Fruit fly (Drosophila melanogaster) whole organism, pupa: ENCODE data around the gene beta4GalNAcTB.

Experiments
- CG12605 ChIP-seq: fragments of 200-800 bp; sonication (Bioruptor generic); IDR thresholded peaks from 2 replicates; pipeline ENCODE4 v1.3.6; 2022; ENCODE audit warnings: missing biosample characterization, missing genetic modification characterization
- CG13204 ChIP-seq: fragments of 200-800 bp; sonication (Bioruptor generic); optimal IDR thresholded peaks from 2 replicates; lab custom pipeline; 2018; ENCODE audit warnings: missing biosample characterization, mild to moderate bottlenecking, missing genetic modification characterization, moderate library complexity
- CG14655 ChIP-seq: fragments of 200-800 bp; sonication (Bioruptor generic); optimal IDR thresholded peaks from 3 replicates; lab custom pipeline; 2017; ENCODE audit warnings: mild to moderate bottlenecking, missing biosample characterization, missing genetic modification reagents, missing genetic modification characterization
- CG15710 ChIP-seq: fragments of 200-800 bp; sonication (Bioruptor generic); optimal IDR thresholded peaks from 2 replicates; lab custom pipeline; 2018; ENCODE audit warnings: missing biosample characterization, mild to moderate bottlenecking, missing genetic modification characterization, moderate library complexity
- CG17806 ChIP-seq: fragments of 200-800 bp; sonication (Bioruptor generic); optimal IDR thresholded peaks from 2 replicates; lab custom pipeline; 2018; ENCODE audit warnings: missing biosample characterization, mild to moderate bottlenecking, missing genetic modification characterization, moderate library complexity
- CG32121 ChIP-seq: fragments of 200-800 bp; sonication (Bioruptor generic); IDR thresholded peaks from 2 replicates; pipeline ENCODE4 v1.3.6; 2022; ENCODE audit warnings: missing biosample characterization, missing genetic modification characterization
- CG34367 ChIP-seq: fragments of 200-800 bp; sonication (Bioruptor generic); optimal IDR thresholded peaks from 2 replicates; lab custom pipeline; 2018; ENCODE audit warnings: missing biosample characterization, mild to moderate bottlenecking, missing genetic modification characterization
- CG4496 ChIP-seq: fragments of 200-800 bp; sonication (Bioruptor generic); IDR thresholded peaks from 3 replicates; pipeline ENCODE4 v1.3.6; 2022; ENCODE audit warnings: missing biosample characterization, missing genetic modification characterization
- CG8159 ChIP-seq: fragments of 200-800 bp; sonication (Bioruptor generic); optimal IDR thresholded peaks from 3 replicates; lab custom pipeline; 2018; ENCODE audit warnings: missing biosample characterization, mild to moderate bottlenecking, missing genetic modification characterization, moderate library complexity
- CG8301 ChIP-seq: fragments of 200-800 bp; sonication (Bioruptor generic); optimal IDR thresholded peaks from 2 replicates; lab custom pipeline; 2018; ENCODE audit warnings: missing biosample characterization, mild to moderate bottlenecking, missing genetic modification characterization
- CG9948 ChIP-seq: fragments of 200-800 bp; sonication (Bioruptor generic); optimal IDR thresholded peaks from 2 replicates; lab custom pipeline; 2018; ENCODE audit warnings: missing biosample characterization, mild to moderate bottlenecking, missing genetic modification characterization, moderate library complexity
- D1 ChIP-seq: fragments of 200-800 bp; sonication (Bioruptor generic); optimal IDR thresholded peaks from 2 replicates; lab custom pipeline; 2018; ENCODE audit warnings: missing biosample characterization, mild to moderate bottlenecking, missing genetic modification characterization, moderate library complexity
- EcR ChIP-seq: fragments of 200-800 bp; sonication (Bioruptor generic); optimal IDR thresholded peaks from 3 replicates; lab custom pipeline; 2019; ENCODE audit warnings: missing biosample characterization, missing genetic modification characterization, mild to moderate bottlenecking, moderate library complexity, missing genetic modification reagents
- Ets98B ChIP-seq: fragments of 200-800 bp; sonication (Bioruptor generic); IDR thresholded peaks from 2 replicates; pipeline ENCODE4 v1.3.6; 2022; ENCODE audit warnings: missing biosample characterization, missing genetic modification characterization
- Pif1A ChIP-seq: fragments of 200-800 bp; sonication (Bioruptor generic); optimal IDR thresholded peaks from 3 replicates; lab custom pipeline; 2016; ENCODE audit warnings: missing biosample characterization, missing genetic modification characterization
- Pif1B ChIP-seq: fragments of 200-800 bp; sonication (Bioruptor generic); optimal IDR thresholded peaks from 3 replicates; lab custom pipeline; 2016; ENCODE audit warnings: missing biosample characterization, missing genetic modification characterization
- Snoo ChIP-seq: fragments of 200-800 bp; sonication (Bioruptor generic); optimal IDR thresholded peaks from 3 replicates; lab custom pipeline; 2017; ENCODE audit warnings: missing biosample characterization, mild to moderate bottlenecking, missing genetic modification characterization, inconsistent platforms
- fd96Ca ChIP-seq: fragments of 200-800 bp; sonication (Bioruptor generic); IDR thresholded peaks from 3 replicates; pipeline ENCODE4 v1.3.6; 2022; ENCODE audit warnings: missing biosample characterization, missing genetic modification characterization

beta4GalNAcTB gene

dm6 chr3R:28998999-28999398 lies 34.8 kb downstream of the beta4GalNAcTB start:
- no peak for TF ChIP-seq EcR (GFP tag; lab: Kevin White, UChicago)
- TF ChIP-seq Snoo, result peak; percentile 46
- TF ChIP-seq CG17806 (tag; lab: Kevin White, UChicago), result no peak
- peak; percentile 54 for TF ChIP-seq CG15710 (tag; lab: Kevin White, UChicago)
- peak; percentile 30 for TF ChIP-seq CG14655 (GFP tag; lab: Kevin White, UChicago)
- TF ChIP-seq CG8159 (tag; lab: Kevin White, UChicago), result peak; percentile 66
- no peak for TF ChIP-seq Pif1A (GFP tag; lab: Kevin White, UChicago)
- no peak for TF ChIP-seq CG32121 (GFP tag; lab: Robert Waterston, UW)
- peak; percentile 26 for TF ChIP-seq CG9948

dm6 chr3R:28990695-28991094 lies 43.1 kb downstream of the beta4GalNAcTB start:
- TF ChIP-seq D1 (no peak), CG34367 (tag; lab: Kevin White, UChicago) (no peak), CG12605 (GFP tag; lab: Robert Waterston, UW) (no peak), CG8301 (tag; lab: Kevin White, UChicago) (no peak), CG8159 (tag; lab: Kevin White, UChicago) (no peak)

- TF ChIP-seq CG8301 (tag; lab: Kevin White, UChicago) (no peak), CG17806 (tag; lab: Kevin White, UChicago) (no peak), Snoo (no peak), CG34367 (tag; lab: Kevin White, UChicago) (no peak), CG15710 (tag; lab: Kevin White, UChicago) (no peak), D1 (no peak), CG14655 (GFP tag; lab: Kevin White, UChicago) (no peak), CG12605 (GFP tag; lab: Robert Waterston, UW) (no peak), CG4496 (GFP tag; lab: Robert Waterston, UW) (no peak), fd96Ca (GFP tag; lab: Robert Waterston, UW) (no peak)
Observed at dm6 chr3R:28989388-28989787, 44.4 kb downstream of the beta4GalNAcTB start.

dm6 chr3R:28987596-28988378 lies 46.0 kb downstream of the beta4GalNAcTB start:
- peak; percentile 12 for TF ChIP-seq CG17806 (tag; lab: Kevin White, UChicago)
- TF ChIP-seq D1, result no peak
- peak; percentile 56 for TF ChIP-seq CG14655 (GFP tag; lab: Kevin White, UChicago)
- TF ChIP-seq CG9948, result peak; percentile 23
- TF ChIP-seq CG15710 (tag; lab: Kevin White, UChicago), result peak; percentile 47
- TF ChIP-seq CG34367 (tag; lab: Kevin White, UChicago), result peak; percentile 1
- peak; percentile 67 for TF ChIP-seq CG8159 (tag; lab: Kevin White, UChicago)
- no peak for TF ChIP-seq Ets98B (GFP tag; lab: Robert Waterston, UW)
- TF ChIP-seq Pif1A (GFP tag; lab: Kevin White, UChicago), result peak; percentile 12
- TF ChIP-seq Snoo, result no peak
- no peak for TF ChIP-seq Pif1B (GFP tag; lab: Kevin White, UChicago)
- peak; percentile 33 for TF ChIP-seq CG8301 (tag; lab: Kevin White, UChicago)
- TF ChIP-seq, all 21 proteins: peak for 8

dm6 chr3R:28985887-28986286 lies 47.9 kb downstream of the beta4GalNAcTB start:
- TF ChIP-seq CG8159 (tag; lab: Kevin White, UChicago) (peak; percentile 23), CG15710 (tag; lab: Kevin White, UChicago) (peak; percentile 9), CG13204 (GFP tag; lab: Kevin White, UChicago) (no peak), CG14655 (GFP tag; lab: Kevin White, UChicago) (peak; percentile 4)
